Fruit fly (Drosophila melanogaster) whole organism, embryonic: ENCODE results near the gene AANATL7.

ENCODE experiments used
- ATbp ChIP-seq: fragments of 200-800 bp; sonication (Bioruptor generic); optimal IDR thresholded peaks from 2 replicates; lab custom pipeline; 2017; ENCODE audit warnings: missing biosample characterization, mild to moderate bottlenecking, missing genetic modification characterization, missing genetic modification reagents
- Aef1 ChIP-seq: fragments of 200-800 bp; sonication (Bioruptor generic); IDR thresholded peaks from 3 replicates; pipeline ENCODE4 v1.3.6; 2022; ENCODE audit warnings: missing biosample characterization, missing genetic modification characterization
- Atf6 ChIP-seq: fragments of 200-800 bp; sonication (Bioruptor generic); IDR thresholded peaks from 2 replicates; pipeline ENCODE4 v1.3.6; 2022; ENCODE audit warnings: missing biosample characterization, missing genetic modification characterization
- Bgb ChIP-seq: fragments of 200-800 bp; sonication (Bioruptor generic); IDR thresholded peaks from 2 replicates; pipeline ENCODE4 v1.3.6; 2022; ENCODE audit warnings: missing biosample characterization, missing genetic modification characterization; ENCODE audit not compliant: partially characterized antibody
- Blimp-1 ChIP-seq: fragments of 200-800 bp; sonication (Bioruptor generic); optimal IDR thresholded peaks from 3 replicates; lab custom pipeline; 2018; ENCODE audit warnings: missing biosample characterization, missing genetic modification characterization, mild to moderate bottlenecking, moderate library complexity, missing genetic modification reagents
- CG10274 ChIP-seq: fragments of 200-800 bp; sonication (Bioruptor generic); optimal IDR thresholded peaks from 3 replicates; lab custom pipeline; 2017; ENCODE audit warnings: missing biosample characterization, mild to moderate bottlenecking, missing genetic modification characterization
- CG10565 ChIP-seq: fragments of 200-800 bp; sonication (Bioruptor generic); optimal IDR thresholded peaks from 3 replicates; lab custom pipeline; 2016; ENCODE audit warnings: missing biosample characterization, mild to moderate bottlenecking, missing genetic modification characterization
- CG10654 ChIP-seq: fragments of 200-800 bp; sonication (Bioruptor generic); optimal IDR thresholded peaks from 2 replicates; lab custom pipeline; 2016; ENCODE audit warnings: missing biosample characterization, missing genetic modification characterization
- CG11696 ChIP-seq: fragments of 200-800 bp; sonication (Bioruptor generic); IDR thresholded peaks from 2 replicates; pipeline ENCODE4 v1.3.6; 2022; ENCODE audit warnings: missing biosample characterization, missing genetic modification characterization
- CG13296 ChIP-seq: fragments of 200-800 bp; sonication (Bioruptor generic); optimal IDR thresholded peaks from 3 replicates; lab custom pipeline; 2018; ENCODE audit warnings: missing biosample characterization, mild to moderate bottlenecking, missing genetic modification characterization
- CG15269 ChIP-seq: fragments of 200-800 bp; sonication (Bioruptor generic); optimal IDR thresholded peaks from 2 replicates; lab custom pipeline; 2018; ENCODE audit warnings: missing biosample characterization, mild to moderate bottlenecking, missing genetic modification characterization, moderate library complexity
- CG1529 ChIP-seq: fragments of 200-800 bp; sonication (Bioruptor generic); optimal IDR thresholded peaks from 3 replicates; lab custom pipeline; 2018; ENCODE audit warnings: missing biosample characterization, missing genetic modification characterization
- CG17612 ChIP-seq: fragments of 200-800 bp; sonication (Bioruptor generic); IDR thresholded peaks from 2 replicates; pipeline ENCODE4 v1.3.6; 2022; ENCODE audit warnings: missing biosample characterization, missing genetic modification characterization
- CG18262 ChIP-seq: fragments of 200-800 bp; optimal IDR thresholded peaks from 3 replicates; lab custom pipeline; 2019; ENCODE audit warnings: missing biosample characterization, mild to moderate bottlenecking, missing genetic modification characterization, moderate library complexity
- CG30403 ChIP-seq: fragments of 200-800 bp; sonication (Bioruptor generic); optimal IDR thresholded peaks from 3 replicates; lab custom pipeline; 2016; ENCODE audit warnings: missing biosample characterization, missing genetic modification characterization
- CG31224 ChIP-seq: fragments of 200-800 bp; sonication (Bioruptor generic); IDR thresholded peaks from 2 replicates; pipeline ENCODE4 v1.3.6; 2022; ENCODE audit warnings: missing biosample characterization, missing genetic modification characterization
- CG33557 ChIP-seq: fragments of 200-800 bp; sonication (Bioruptor generic); optimal IDR thresholded peaks from 2 replicates; lab custom pipeline; 2019; ENCODE audit warnings: missing biosample characterization, mild to moderate bottlenecking, missing genetic modification characterization, moderate library complexity
- CG43689 ChIP-seq: fragments of 200-800 bp; sonication (Bioruptor generic); IDR thresholded peaks from 2 replicates; pipeline ENCODE4 v1.3.6; 2022; ENCODE audit warnings: missing biosample characterization, missing genetic modification characterization
- CG6689 ChIP-seq: fragments of 200-800 bp; sonication (Bioruptor generic); IDR thresholded peaks from 2 replicates; pipeline ENCODE4 v1.3.6; 2022; ENCODE audit warnings: missing biosample characterization, missing genetic modification characterization
- CG6765 ChIP-seq: fragments of 200-800 bp; sonication (Bioruptor generic); optimal IDR thresholded peaks from 3 replicates; lab custom pipeline; 2017; ENCODE audit warnings: missing biosample characterization, mild to moderate bottlenecking, missing genetic modification characterization
- CG7271 ChIP-seq: fragments of 200-800 bp; sonication (Bioruptor generic); optimal IDR thresholded peaks from 2 replicates; lab custom pipeline; 2018; ENCODE audit warnings: missing biosample characterization, mild to moderate bottlenecking, missing genetic modification characterization, moderate library complexity
- CG7963 ChIP-seq: fragments of 200-800 bp; sonication (Bioruptor generic); IDR thresholded peaks from 3 replicates; pipeline ENCODE4 v1.3.6; 2022; ENCODE audit warnings: missing biosample characterization, missing genetic modification characterization; ENCODE audit not compliant: partially characterized antibody
- CG8089 ChIP-seq: fragments of 200-800 bp; sonication (Bioruptor generic); optimal IDR thresholded peaks from 3 replicates; lab custom pipeline; 2016; ENCODE audit warnings: missing biosample characterization, missing genetic modification characterization
- CG8281 ChIP-seq: fragments of 200-800 bp; sonication (Bioruptor generic); optimal IDR thresholded peaks from 2 replicates; lab custom pipeline; 2018; ENCODE audit warnings: missing biosample characterization, mild to moderate bottlenecking, missing genetic modification characterization, moderate library complexity
- CHES-1-like ChIP-seq: fragments of 200-800 bp; sonication (Bioruptor generic); optimal IDR thresholded peaks from 2 replicates; lab custom pipeline; 2016; ENCODE audit warnings: missing biosample characterization, missing genetic modification characterization
- Chrac-16 ChIP-seq: fragments of 200-800 bp; sonication (Bioruptor generic); optimal IDR thresholded peaks from 3 replicates; lab custom pipeline; 2016; ENCODE audit warnings: missing biosample characterization, missing genetic modification characterization
- CkIIα-i1 ChIP-seq: fragments of 200-800 bp; sonication (Bioruptor generic); IDR thresholded peaks from 2 replicates; pipeline ENCODE4 v1.3.6; 2022; ENCODE audit warnings: missing biosample characterization, missing genetic modification characterization
- Gsc ChIP-seq: fragments of 200-800 bp; sonication (Bioruptor generic); IDR thresholded peaks from 2 replicates; pipeline ENCODE4 v1.3.6; 2022; ENCODE audit warnings: missing biosample characterization, missing genetic modification characterization
- HHEX ChIP-seq: fragments of 200-800 bp; sonication (Bioruptor generic); optimal IDR thresholded peaks from 3 replicates; lab custom pipeline; 2017; ENCODE audit warnings: missing biosample characterization, mild to moderate bottlenecking, missing genetic modification characterization, missing genetic modification reagents
- HLHmδ ChIP-seq: fragments of 200-800 bp; sonication (Bioruptor generic); optimal IDR thresholded peaks from 2 replicates; lab custom pipeline; 2018; ENCODE audit warnings: missing biosample characterization, mild to moderate bottlenecking, missing genetic modification characterization, moderate library complexity
- Jarid2 ChIP-seq: fragments of 200-800 bp; sonication (Bioruptor generic); optimal IDR thresholded peaks from 3 replicates; lab custom pipeline; 2017; ENCODE audit warnings: mild to moderate bottlenecking, missing biosample characterization, missing genetic modification reagents, missing genetic modification characterization
- Meics ChIP-seq: fragments of 200-800 bp; sonication (Bioruptor generic); optimal IDR thresholded peaks from 2 replicates; lab custom pipeline; 2017; ENCODE audit warnings: missing biosample characterization, mild to moderate bottlenecking, missing genetic modification characterization
- Sox100B ChIP-seq: fragments of 200-800 bp; sonication (Bioruptor generic); optimal IDR thresholded peaks from 3 replicates; lab custom pipeline; 2018; ENCODE audit warnings: missing biosample characterization, mild to moderate bottlenecking, missing genetic modification characterization
- Sry-δ ChIP-seq: fragments of 200-800 bp; sonication (Bioruptor generic); optimal IDR thresholded peaks from 2 replicates; lab custom pipeline; 2016; ENCODE audit warnings: missing biosample characterization, missing genetic modification characterization
- aop ChIP-seq: fragments of 200-800 bp; sonication (Bioruptor generic); IDR thresholded peaks from 2 replicates; pipeline ENCODE4 v1.3.6; 2022; ENCODE audit warnings: missing biosample characterization, missing genetic modification characterization
- ash1 ChIP-seq: fragments of 200-800 bp; sonication (Bioruptor generic); optimal IDR thresholded peaks from 2 replicates; lab custom pipeline; 2018; ENCODE audit warnings: missing biosample characterization, mild to moderate bottlenecking, missing genetic modification characterization
- bab2 ChIP-seq: fragments of 200-800 bp; sonication (Bioruptor generic); optimal IDR thresholded peaks from 2 replicates; lab custom pipeline; 2016; ENCODE audit warnings: missing biosample characterization, missing genetic modification characterization
- chinmo ChIP-seq: fragments of 200-800 bp; sonication (Bioruptor generic); IDR thresholded peaks from 4 replicates; pipeline ENCODE4 v1.3.6; 2022; ENCODE audit warnings: missing biosample characterization, missing genetic modification characterization; ENCODE audit not compliant: partially characterized antibody
- fd3F ChIP-seq: fragments of 200-800 bp; sonication (Bioruptor generic); optimal IDR thresholded peaks from 2 replicates; lab custom pipeline; 2018; ENCODE audit warnings: missing biosample characterization, mild to moderate bottlenecking, missing genetic modification characterization, moderate library complexity
- fd64A ChIP-seq: fragments of 200-800 bp; sonication (Bioruptor generic); optimal IDR thresholded peaks from 3 replicates; lab custom pipeline; 2018; ENCODE audit warnings: missing biosample characterization, mild to moderate bottlenecking, missing genetic modification characterization
- hkb ChIP-seq, 2 experiments: fragments of 200-800 bp in 1 of 2; fragments of >200 bp in 1 of 2; sonication (Bioruptor generic) in 1 of 2; IDR thresholded peaks in 1 of 2; optimal IDR thresholded peaks in 1 of 2; 2 replicates each; pipeline versions ENCODE4 v1.3.6 to Lab custom; 2017 to 2022; ENCODE audit warnings: missing biosample characterization in 1 of 2, missing genetic modification characterization in 1 of 2
- mirr ChIP-seq: fragments of 200-800 bp; sonication (Bioruptor generic); optimal IDR thresholded peaks from 3 replicates; lab custom pipeline; 2018; ENCODE audit warnings: missing biosample characterization, mild to moderate bottlenecking, missing genetic modification characterization
- phol ChIP-seq: fragments of 200-800 bp; sonication (Bioruptor generic); optimal IDR thresholded peaks from 3 replicates; lab custom pipeline; 2018; ENCODE audit warnings: missing biosample characterization, mild to moderate bottlenecking, missing genetic modification characterization, moderate library complexity
- row ChIP-seq: fragments of 200-800 bp; sonication (Bioruptor generic); IDR thresholded peaks from 3 replicates; pipeline ENCODE4 v1.3.6; 2022; ENCODE audit warnings: missing biosample characterization, missing genetic modification characterization
- seq ChIP-seq: fragments of 200-800 bp; sonication (Bioruptor generic); IDR thresholded peaks from 2 replicates; pipeline ENCODE4 v1.3.6; 2022; ENCODE audit warnings: missing biosample characterization, missing genetic modification characterization
- tio ChIP-seq: fragments of 200-800 bp; sonication (Bioruptor generic); optimal IDR thresholded peaks from 2 replicates; lab custom pipeline; 2017; ENCODE audit warnings: missing biosample characterization, missing genetic modification characterization, inconsistent platforms
- vnd ChIP-seq: fragments of 200-800 bp; sonication (Bioruptor generic); IDR thresholded peaks from 3 replicates; pipeline ENCODE4 v1.3.6; 2022; ENCODE audit warnings: missing biosample characterization, missing genetic modification characterization; ENCODE audit not compliant: partially characterized antibody
- z ChIP-seq: fragments of 200-800 bp; sonication (Bioruptor generic); IDR thresholded peaks from 3 replicates; pipeline ENCODE4 v1.3.6; 2022; ENCODE audit warnings: missing biosample characterization, missing genetic modification characterization
- zfh2 ChIP-seq: fragments of 200-800 bp; sonication (Bioruptor generic); optimal IDR thresholded peaks from 2 replicates; lab custom pipeline; 2016; ENCODE audit warnings: missing biosample characterization, missing genetic modification characterization

AANATL7 gene

dm6 chrX:2591315-2591999, 10.7 kb downstream of the AANATL7 start (continued):
- TF ChIP-seq aop (GFP tag; lab: Robert Waterston, UW), result no peak
- TF ChIP-seq CG6689 (GFP tag; lab: Robert Waterston, UW), result 0 out of 2 replicates have a peak, but pooled peaks have one; percentile 13
- no peak for TF ChIP-seq tio (GFP tag; lab: Kevin White, UChicago)
- TF ChIP-seq Chrac-16, result no peak
- TF ChIP-seq mirr (GFP tag; lab: Kevin White, UChicago), result no peak
- TF ChIP-seq CG10274, result peak; percentile 22
- TF ChIP-seq vnd (GFP tag; lab: Robert Waterston, UW), result no peak
- TF ChIP-seq CG30403 (GFP tag; lab: Kevin White, UChicago), result peak; percentile 45
- TF ChIP-seq CG10565 (GFP tag; lab: Kevin White, UChicago), result no peak
- TF ChIP-seq CHES-1-like (GFP tag; lab: Kevin White, UChicago), result peak; percentile 23
- peak; percentile 15; the same call in 1 of the 2 replicates for TF ChIP-seq seq (GFP tag; lab: Robert Waterston, UW)
- no peak for TF ChIP-seq Sry-δ (GFP tag; lab: Kevin White, UChicago)
- peak; percentile 15 for TF ChIP-seq CG18262 (tag; lab: Kevin White, UChicago)
- TF ChIP-seq CG13296 (GFP tag; lab: Kevin White, UChicago), result peak; percentile 49
- no peak for TF ChIP-seq CG1529
- no peak for TF ChIP-seq Aef1 (GFP tag; lab: Robert Waterston, UW)
- TF ChIP-seq chinmo (GFP tag; lab: Robert Waterston, UW), result no peak
- TF ChIP-seq Blimp-1, result no peak
- TF ChIP-seq ATbp (GFP tag; lab: Kevin White, UChicago), result no peak
- TF ChIP-seq CG7963 (GFP tag; lab: Robert Waterston, UW), result no peak
- no peak for TF ChIP-seq CG7271
- TF ChIP-seq Jarid2, result no peak
- TF ChIP-seq CG10654 (GFP tag; lab: Kevin White, UChicago), result no peak
- no peak for TF ChIP-seq bab2 (GFP tag; lab: Kevin White, UChicago)
- no peak for TF ChIP-seq fd64A (GFP tag; lab: Kevin White, UChicago)
- no peak for TF ChIP-seq z (GFP tag; lab: Robert Waterston, UW)
- no peak for TF ChIP-seq hkb (optimal IDR thresholded peaks at IDR 0.05; lab: Kevin White, UChicago)
- TF ChIP-seq hkb (GFP tag; IDR thresholded peaks at IDR 0.05; lab: Robert Waterston, UW), result peak; percentile 29; the same call in 1 of the 2 replicates
- 0 out of 2 replicates have a peak, but pooled peaks have one; percentile 24 for TF ChIP-seq CG31224 (GFP tag; lab: Robert Waterston, UW)
- TF ChIP-seq CG43689 (GFP tag; lab: Robert Waterston, UW), result no peak
- TF ChIP-seq HHEX, result peak; percentile 45
- TF ChIP-seq CG8281, result no peak
- no peak for TF ChIP-seq CG33557
- peak; percentile 63 for TF ChIP-seq CG15269
- no peak for TF ChIP-seq Bgb
- TF ChIP-seq phol, result peak; percentile 6
- TF ChIP-seq CG11696 (GFP tag; lab: Robert Waterston, UW), result no peak
- peak; percentile 6 for TF ChIP-seq CG6765 (GFP tag; lab: Kevin White, UChicago)
- peak; percentile 24 for TF ChIP-seq Sox100B (GFP tag; lab: Kevin White, UChicago)
- peak; percentile 27 for TF ChIP-seq fd3F (GFP tag; lab: Kevin White, UChicago)
- no peak for TF ChIP-seq CG8089
- no peak for TF ChIP-seq zfh2 (GFP tag; lab: Kevin White, UChicago)
- 0 out of 2 replicates have a peak, but pooled peaks have one; percentile 32 for TF ChIP-seq CG17612 (GFP tag; lab: Robert Waterston, UW)
- no peak for TF ChIP-seq CkIIα-i1 (GFP tag; lab: Robert Waterston, UW)
- TF ChIP-seq Atf6, result 0 out of 2 replicates have a peak, but pooled peaks have one; percentile 22
- TF ChIP-seq row, result peak; percentile 53; the same call in 2 of the 3 replicates
- no peak for TF ChIP-seq Gsc
- TF ChIP-seq HLHmδ (GFP tag; lab: Kevin White, UChicago), result no peak
- peak; percentile 72 for TF ChIP-seq Meics (GFP tag; lab: Kevin White, UChicago)
- no peak for TF ChIP-seq ash1 (GFP tag; lab: Kevin White, UChicago)
